Worm (Caenorhabditis elegans) whole organism, L4 larva: ENCODE results near the gene ZK470.2.

Experiments
- F10B5.3 ChIP-seq: sonication (generic microtip); optimal IDR thresholded peaks from 2 replicates; lab custom pipeline; 2016; ENCODE audit warnings: mild to moderate bottlenecking, missing genetic modification characterization, missing compliant biosample characterization
- F26F4.8 ChIP-seq: fragments of 200-800 bp; sonication (Bioruptor generic); conservative IDR thresholded peaks from 2 replicates; pipeline ENCODE4 v1.3.6; 2022; ENCODE audit warnings: missing genetic modification characterization, missing compliant biosample characterization
- F44E2.7 ChIP-seq: fragments of 200-800 bp; sonication (Bioruptor generic); IDR thresholded peaks from 2 replicates; pipeline ENCODE4 v2.1.2; 2022; ENCODE audit warnings: missing genetic modification characterization, missing compliant biosample characterization
- F49E8.2 ChIP-seq: sonication (generic microtip); optimal IDR thresholded peaks from 2 replicates; lab custom pipeline; 2016; ENCODE audit warnings: missing compliant biosample characterization, mild to moderate bottlenecking, missing genetic modification characterization, borderline replicate concordance
- R02D3.7 ChIP-seq: fragments of 150-350 bp; sonication (generic microtip); optimal IDR thresholded peaks from 3 replicates; lab custom pipeline; 2014; ENCODE audit warnings: missing biosample characterization, missing genetic modification characterization
- T20F7.1 ChIP-seq: fragments of 200-800 bp; sonication (Bioruptor generic); optimal IDR thresholded peaks from 2 replicates; lab custom pipeline; 2018; ENCODE audit warnings: mild to moderate bottlenecking, missing genetic modification characterization, missing compliant biosample characterization
- T26A8.4 ChIP-seq: fragments of 200-800 bp; sonication (Bioruptor generic); IDR thresholded peaks from 2 replicates; pipeline ENCODE4 v1.3.6; 2022; ENCODE audit warnings: missing genetic modification characterization, missing compliant biosample characterization
- Y105C5A.15 ChIP-seq: fragments of 200-800 bp; sonication (Bioruptor generic); IDR thresholded peaks from 2 replicates; pipeline ENCODE4 v1.3.6; 2022; ENCODE audit warnings: missing genetic modification characterization, missing compliant biosample characterization
- Y5F2A.4 ChIP-seq: fragments of 200-800 bp; sonication (Bioruptor generic); optimal IDR thresholded peaks from 2 replicates; lab custom pipeline; 2018; ENCODE audit warnings: mild to moderate bottlenecking, missing genetic modification characterization, missing compliant biosample characterization
- aly-2 ChIP-seq: sonication (generic microtip); optimal IDR thresholded peaks from 2 replicates; lab custom pipeline; 2018; ENCODE audit warnings: missing biosample characterization, missing genetic modification characterization
- ama-1 ChIP-seq: fragments of 150-350 bp; optimal IDR thresholded peaks from 2 replicates; lab custom pipeline; 2014; ENCODE audit warnings: inconsistent platforms, mixed read lengths
- ceh-44 ChIP-seq: fragments of 200-800 bp; sonication (Bioruptor generic); IDR thresholded peaks from 2 replicates; pipeline ENCODE4 v1.3.6; 2022; ENCODE audit warnings: missing genetic modification reagents, missing genetic modification characterization, missing compliant biosample characterization
- ceh-62 ChIP-seq: sonication (generic microtip); optimal IDR thresholded peaks from 2 replicates; lab custom pipeline; 2017; ENCODE audit warnings: missing biosample characterization, missing genetic modification characterization
- ceh-82 ChIP-seq: sonication (generic microtip); optimal IDR thresholded peaks from 2 replicates; lab custom pipeline; 2017; ENCODE audit warnings: missing biosample characterization, missing genetic modification characterization
- ces-1 ChIP-seq: fragments of 150-350 bp; sonication (generic microtip); optimal IDR thresholded peaks from 4 replicates; lab custom pipeline; 2014; ENCODE audit warnings: missing biosample characterization, missing genetic modification reagents, missing genetic modification characterization
- cey-2 ChIP-seq: sonication (generic microtip); optimal IDR thresholded peaks from 3 replicates; lab custom pipeline; 2017; ENCODE audit warnings: missing genetic modification characterization, mild to moderate bottlenecking, missing compliant biosample characterization, antibody characterized with exemption, borderline replicate concordance; ENCODE audit not compliant: insufficient read depth
- daf-16 ChIP-seq, 3 experiments: sonication (generic microtip); optimal IDR thresholded peaks; 2 replicates each; lab custom pipeline; 2016 to 2017; ENCODE audit warnings: missing genetic modification characterization in 3 of 3, missing genetic modification reagents in 3 of 3, mild to moderate bottlenecking in 2 of 3, missing compliant biosample characterization in 2 of 3, missing biosample characterization in 1 of 3, moderate library complexity in 1 of 3
- daf-19 ChIP-seq: fragments of 200-800 bp; sonication (Bioruptor generic); conservative IDR thresholded peaks from 2 replicates; pipeline ENCODE4 v1.3.6; 2022; ENCODE audit warnings: missing genetic modification characterization, missing compliant biosample characterization
- dmd-6 ChIP-seq: fragments of 200-800 bp; sonication (Bioruptor generic); IDR thresholded peaks from 2 replicates; pipeline ENCODE4 v1.3.6; 2022; ENCODE audit warnings: missing genetic modification reagents, missing genetic modification characterization, missing compliant biosample characterization
- dmd-8 ChIP-seq: fragments of 200-800 bp; sonication (Bioruptor generic); IDR thresholded peaks from 2 replicates; pipeline ENCODE4 v1.3.6; 2022; ENCODE audit warnings: missing genetic modification characterization, missing compliant biosample characterization
- fos-1 ChIP-seq: fragments of 150-350 bp; optimal IDR thresholded peaks from 2 replicates; lab custom pipeline; 2014; ENCODE audit warnings: missing biosample characterization, missing genetic modification characterization
- hif-1 ChIP-seq, 2 experiments: sonication (generic microtip); optimal IDR thresholded peaks; 2 replicates each; lab custom pipeline; 2016 to 2017; ENCODE audit warnings: missing compliant biosample characterization in 2 of 2, missing genetic modification characterization in 2 of 2, missing genetic modification reagents in 2 of 2, missing genotype in 2 of 2, mild to moderate bottlenecking in 1 of 2
- hlh-30 ChIP-seq: sonication (generic microtip); optimal IDR thresholded peaks from 2 replicates; lab custom pipeline; 2017; ENCODE audit warnings: antibody characterized with exemption, mild to moderate bottlenecking, missing genetic modification characterization, missing compliant biosample characterization; ENCODE audit not compliant: insufficient read depth
- jun-1 ChIP-seq: fragments of 150-350 bp; optimal IDR thresholded peaks from 2 replicates; lab custom pipeline; 2014; ENCODE audit warnings: missing biosample characterization, missing genetic modification reagents, missing genetic modification characterization
- lin-1 ChIP-seq: fragments of 200-800 bp; sonication (Bioruptor generic); IDR thresholded peaks from 2 replicates; pipeline ENCODE4 v1.3.6; 2022; ENCODE audit warnings: missing genetic modification reagents, missing genetic modification characterization, missing compliant biosample characterization
- lin-29 ChIP-seq: fragments of 200-800 bp; sonication (Bioruptor generic); IDR thresholded peaks from 2 replicates; pipeline ENCODE4 v1.3.6; 2022; ENCODE audit warnings: missing genetic modification reagents, missing genetic modification characterization, missing compliant biosample characterization
- madf-5 ChIP-seq, 2 experiments: fragments of 200-800 bp; sonication (Bioruptor generic); IDR thresholded peaks; 2 replicates each; pipeline ENCODE4 v1.3.6; 2022; ENCODE audit warnings: missing compliant biosample characterization in 2 of 2, missing genetic modification characterization in 2 of 2
- mdl-1 ChIP-seq, 2 experiments: fragments of 150-350 bp in 1 of 2; sonication (generic microtip) in 1 of 2; optimal IDR thresholded peaks; 2 replicates each; lab custom pipeline; 2014 to 2017; ENCODE audit warnings: missing biosample characterization in 2 of 2, missing genetic modification characterization in 2 of 2
- mxl-3 ChIP-seq: fragments of 200-800 bp; sonication (Bioruptor generic); optimal IDR thresholded peaks from 2 replicates; lab custom pipeline; 2018; ENCODE audit warnings: mild to moderate bottlenecking, missing genetic modification characterization, missing compliant biosample characterization
- nhr-25 ChIP-seq: sonication (generic microtip); optimal IDR thresholded peaks from 2 replicates; lab custom pipeline; 2017; ENCODE audit warnings: missing genetic modification characterization, mild to moderate bottlenecking, missing compliant biosample characterization, antibody characterized with exemption, moderate library complexity, borderline replicate concordance; ENCODE audit not compliant: insufficient read depth
- nhr-48 ChIP-seq: sonication (generic microtip); optimal IDR thresholded peaks from 2 replicates; lab custom pipeline; 2016; ENCODE audit warnings: mild to moderate bottlenecking, missing genetic modification characterization, missing compliant biosample characterization
- pha-4 ChIP-seq, 2 experiments: fragments of 150-350 bp in 1 of 2; fragments of 200-800 bp in 1 of 2; sonication (Bioruptor generic) in 1 of 2; IDR thresholded peaks in 1 of 2; optimal IDR thresholded peaks in 1 of 2; 2 replicates each; pipeline versions ENCODE4 v1.3.6 to Lab custom; 2014 to 2022; ENCODE audit warnings: missing genetic modification characterization in 2 of 2, missing genetic modification reagents in 2 of 2, missing biosample characterization in 1 of 2, missing compliant biosample characterization in 1 of 2
- pqm-1 ChIP-seq: sonication (generic microtip); optimal IDR thresholded peaks from 2 replicates; lab custom pipeline; 2017; ENCODE audit warnings: missing biosample characterization, missing genetic modification characterization
- rbr-2 ChIP-seq: sonication (generic microtip); optimal IDR thresholded peaks from 2 replicates; lab custom pipeline; 2016; ENCODE audit warnings: missing genotype, missing genetic modification characterization, missing compliant biosample characterization
- skn-1 ChIP-seq: fragments of 150-350 bp; optimal IDR thresholded peaks from 2 replicates; lab custom pipeline; 2014; ENCODE audit warnings: missing biosample characterization, missing genetic modification characterization
- snpc-1.2 ChIP-seq: fragments of 200-800 bp; sonication (Bioruptor generic); IDR thresholded peaks from 2 replicates; pipeline ENCODE4 v1.3.6; 2022; ENCODE audit warnings: missing genetic modification reagents, missing genetic modification characterization, missing compliant biosample characterization
- spr-1 ChIP-seq: sonication (generic microtip); optimal IDR thresholded peaks from 2 replicates; lab custom pipeline; 2016; ENCODE audit warnings: mild to moderate bottlenecking, missing genetic modification characterization, missing compliant biosample characterization
- spr-3 ChIP-seq: fragments of 200-800 bp; sonication (Bioruptor generic); optimal IDR thresholded peaks from 2 replicates; lab custom pipeline; 2018; ENCODE audit warnings: mild to moderate bottlenecking, missing genetic modification characterization, missing compliant biosample characterization
- tag-97 ChIP-seq: fragments of 200-800 bp; sonication (Bioruptor generic); IDR thresholded peaks from 2 replicates; pipeline ENCODE4 v1.3.6; 2022; ENCODE audit warnings: missing genetic modification characterization, missing compliant biosample characterization
- zag-1 ChIP-seq: fragments of 150-350 bp; optimal IDR thresholded peaks from 2 replicates; lab custom pipeline; 2014; ENCODE audit warnings: missing biosample characterization, missing genetic modification characterization
- zfp-2 ChIP-seq: sonication (generic microtip); optimal IDR thresholded peaks from 2 replicates; lab custom pipeline; 2016; ENCODE audit warnings: mild to moderate bottlenecking, missing genetic modification characterization, missing compliant biosample characterization
- zfp-3 ChIP-seq: fragments of 200-800 bp; sonication (Bioruptor generic); conservative IDR thresholded peaks from 2 replicates; pipeline ENCODE4 v1.3.6; 2022; ENCODE audit warnings: missing genetic modification reagents, missing genetic modification characterization, missing compliant biosample characterization
- ztf-7 ChIP-seq: fragments of 150-350 bp; optimal IDR thresholded peaks from 2 replicates; lab custom pipeline; 2014; ENCODE audit warnings: missing biosample characterization, missing genetic modification characterization

ZK470.2 gene

ce11 chrX:4147600-4148448 lies 12.9 kb downstream of the ZK470.2 start (continued):
- TF ChIP-seq madf-5 (GFP tag; IDR thresholded peaks at IDR 0.05; lab: Robert Waterston, UW) (peak in 1 of 2 experiments; percentile 22; a peak in 1 of 4 replicates), Y105C5A.15 (GFP tag; lab: Robert Waterston, UW) (peak; percentile 46; the same call in 1 of the 2 replicates), fos-1 (tag; lab: Kevin White, UChicago) (no peak), mdl-1 (tag; optimal IDR thresholded peaks at IDR 0.05; lab: Kevin White, UChicago) (no peak), T26A8.4 (GFP tag; lab: Robert Waterston, UW) (peak; percentile 70), ama-1 (no peak), Y5F2A.4 (GFP tag; lab: Kevin White, UChicago) (no peak), zag-1 (no peak), hlh-30 (tag; lab: Kevin White, UChicago) (peak; percentile 45), daf-16 (GFP tag; optimal IDR thresholded peaks at IDR 0.05; lab: Kevin White, UChicago) (no peak), daf-16 (tag; optimal IDR thresholded peaks at IDR 0.05; lab: Kevin White, UChicago) (peak; percentile 3), cey-2 (tag; lab: Kevin White, UChicago) (no peak), lin-29 (GFP tag; lab: Robert Waterston, UW) (peak; percentile 6; the same call in 1 of the 2 replicates), F49E8.2 (tag; lab: Kevin White, UChicago) (no peak), nhr-48 (tag; lab: Kevin White, UChicago) (peak; percentile 15), pqm-1 (no peak), R02D3.7 (tag; lab: Kevin White, UChicago) (no peak), T20F7.1 (GFP tag; lab: Kevin White, UChicago) (peak; percentile 30), F10B5.3 (tag; lab: Kevin White, UChicago) (no peak), daf-19 (GFP tag; lab: Robert Waterston, UW) (no peak), dmd-8 (no peak), hif-1 (tag; optimal IDR thresholded peaks at IDR 0.05; lab: Kevin White, UChicago) (peak in 1 of 2 experiments; percentile 0), spr-1 (no peak), snpc-1.2 (GFP tag; lab: Robert Waterston, UW) (0 out of 2 replicates have a peak, but pooled peaks have one; percentile 7), dmd-6 (GFP tag; lab: Robert Waterston, UW) (no peak), tag-97 (GFP tag; lab: Robert Waterston, UW) (0 out of 2 replicates have a peak, but pooled peaks have one; percentile 34), ztf-7 (tag; lab: Kevin White, UChicago) (no peak), rbr-2 (tag; lab: Kevin White, UChicago) (no peak), skn-1 (tag; lab: Kevin White, UChicago) (no peak), ces-1 (GFP tag; lab: Kevin White, UChicago) (no peak), pha-4 (GFP tag; IDR thresholded peaks at IDR 0.05; lab: Robert Waterston, UW) (peak; percentile 46; the same call in 1 of the 2 replicates), pha-4 (tag; optimal IDR thresholded peaks at IDR 0.05; lab: Kevin White, UChicago) (no peak)

- TF ChIP-seq nhr-25 (tag; lab: Kevin White, UChicago) (peak; percentile 23), spr-3 (GFP tag; lab: Kevin White, UChicago) (no peak), mxl-3 (no peak), fos-1 (tag; lab: Kevin White, UChicago) (no peak), ceh-62 (tag; lab: Kevin White, UChicago) (no peak), daf-16 (GFP tag; optimal IDR thresholded peaks at IDR 0.05; lab: Kevin White, UChicago) (no peak), daf-16 (tag; optimal IDR thresholded peaks at IDR 0.05; lab: Kevin White, UChicago) (peak; percentile 22), madf-5 (GFP tag; IDR thresholded peaks at IDR 0.05; lab: Robert Waterston, UW) (no peak), ceh-44 (GFP tag; lab: Robert Waterston, UW) (no peak), F44E2.7 (GFP tag; lab: Robert Waterston, UW) (0 out of 2 replicates have a peak, but pooled peaks have one; percentile 53), daf-19 (GFP tag; lab: Robert Waterston, UW) (no peak), jun-1 (tag; lab: Kevin White, UChicago) (no peak), spr-1 (no peak), F26F4.8 (GFP tag; lab: Robert Waterston, UW) (no peak), aly-2 (tag; lab: Kevin White, UChicago) (no peak), hif-1 (tag; optimal IDR thresholded peaks at IDR 0.05; lab: Kevin White, UChicago) (no peak), ceh-82 (tag; lab: Kevin White, UChicago) (no peak), zfp-3 (GFP tag; lab: Robert Waterston, UW) (peak; percentile 23; the same call in 1 of the 2 replicates), lin-1 (GFP tag; lab: Robert Waterston, UW) (peak; percentile 10; the same call in 1 of the 2 replicates), zfp-2 (tag; lab: Kevin White, UChicago) (no peak), dmd-8 (no peak), snpc-1.2 (GFP tag; lab: Robert Waterston, UW) (0 out of 2 replicates have a peak, but pooled peaks have one; percentile 6), T20F7.1 (GFP tag; lab: Kevin White, UChicago) (no peak)
These were observed 13.6 kb downstream of the ZK470.2 start for ce11 chrX:4148449-4149031.
